Fruit fly (Drosophila melanogaster) whole organism, pupa: Measurements from ENCODE around the gene Nse1.

Source experiments
- CG15710 ChIP-seq: fragments of 200-800 bp; sonication (Bioruptor generic); optimal IDR thresholded peaks from 2 replicates; lab custom pipeline; 2018; ENCODE audit warnings: missing biosample characterization, mild to moderate bottlenecking, missing genetic modification characterization, moderate library complexity
- CG4496 ChIP-seq: fragments of 200-800 bp; sonication (Bioruptor generic); IDR thresholded peaks from 3 replicates; pipeline ENCODE4 v1.3.6; 2022; ENCODE audit warnings: missing biosample characterization, missing genetic modification characterization
- Pif1B ChIP-seq: fragments of 200-800 bp; sonication (Bioruptor generic); optimal IDR thresholded peaks from 3 replicates; lab custom pipeline; 2016; ENCODE audit warnings: missing biosample characterization, missing genetic modification characterization

DNA sequence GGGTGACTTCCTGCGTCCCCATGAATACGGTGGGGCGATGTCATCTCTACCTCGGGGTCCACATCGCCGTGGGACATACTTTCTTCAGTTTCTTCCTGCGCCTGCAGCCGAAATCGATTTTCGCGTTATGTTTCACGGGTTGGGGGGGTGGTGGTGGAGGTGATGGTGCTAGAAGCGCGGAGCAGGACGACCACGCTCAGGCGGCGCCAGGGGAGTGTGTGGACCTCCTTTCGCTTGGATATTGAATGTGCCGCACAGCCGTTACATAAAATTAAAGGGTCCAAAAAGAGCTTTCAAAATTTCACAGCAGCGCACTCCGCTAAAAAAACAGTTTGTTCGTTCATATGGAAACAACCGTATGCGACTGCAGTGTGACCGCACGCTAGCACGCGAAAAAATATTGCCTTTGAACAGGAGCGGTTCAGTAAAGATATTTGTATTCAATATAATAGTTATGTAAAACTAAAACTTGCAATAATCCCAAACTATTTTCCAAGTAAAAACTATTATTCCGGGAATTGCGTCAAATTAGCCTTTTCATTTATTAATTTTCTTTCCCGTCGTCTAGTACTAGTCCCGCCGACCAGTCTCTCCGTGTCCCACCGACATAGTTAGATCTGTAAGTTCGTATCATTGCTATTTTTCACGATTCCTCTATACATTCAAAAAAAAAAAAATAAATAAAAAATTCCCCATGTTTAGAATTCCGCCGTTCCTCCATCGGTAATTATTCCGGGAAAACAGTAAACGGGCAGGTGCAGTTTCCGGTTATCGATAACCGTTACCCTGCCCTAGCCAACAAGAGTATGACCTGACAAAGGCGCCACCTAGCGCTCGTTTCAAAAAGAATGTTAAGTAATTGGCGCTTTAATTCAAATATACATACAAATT lies 6.8 kb upstream of the Nse1 start, which contains the start of gene Nhe3:
- TF ChIP-seq Pif1B (GFP tag; lab: Kevin White, UChicago): peak; percentile 21
- TF ChIP-seq CG15710 (tag; lab: Kevin White, UChicago): peak; percentile 65
- peak; percentile 77 for TF ChIP-seq CG4496 (GFP tag; lab: Robert Waterston, UW)
